Worm (Caenorhabditis elegans): ENCODE measurements around the gene M01H9.10.

M01H9.10 gene

ce11 chrIV:4511259-4511890 lies 31.4 kb upstream of the M01H9.10 start, which contains the start of the genes rfth-1 and ZK180.8 (continued):
- TF ChIP-seq egl-13 (tag; optimal IDR thresholded peaks at IDR 0.05) (no peak), lin-14 (GFP tag; optimal IDR thresholded peaks at IDR 0.05) (no peak), lin-39 (tag; optimal IDR thresholded peaks at IDR 0.05) (no peak), C34B4.2 (tag; optimal IDR thresholded peaks at IDR 0.05) (no peak), lin-35 (GFP tag; optimal IDR thresholded peaks at IDR 0.05) (peak in 1 of 2 experiments; percentile 46)

- peak; percentile 14 for TF ChIP-seq snu-23 (GFP tag; optimal IDR thresholded peaks at IDR 0.05)
- TF ChIP-seq sox-4 (tag; optimal IDR thresholded peaks at IDR 0.05) = no peak
- no peak for TF ChIP-seq nhr-47 (tag; optimal IDR thresholded peaks at IDR 0.05)
- TF ChIP-seq nhr-19 (GFP tag; conservative IDR thresholded peaks at IDR 0.05) = peak; percentile 40
- no peak for TF ChIP-seq unc-30 (tag; optimal IDR thresholded peaks at IDR 0.05)
- no peak for TF ChIP-seq tbx-2 (tag; optimal IDR thresholded peaks at IDR 0.05)
- TF ChIP-seq aha-1 (tag; optimal IDR thresholded peaks at IDR 0.05) = no peak
- no peak for TF ChIP-seq ces-1 (GFP tag; optimal IDR thresholded peaks at IDR 0.05)
- TF ChIP-seq snpc-4 (tag; optimal IDR thresholded peaks at IDR 0.05) = no peak
- peak; percentile 79 for TF ChIP-seq lin-14 (GFP tag; optimal IDR thresholded peaks at IDR 0.05)
- TF ChIP-seq lin-13 (GFP tag; optimal IDR thresholded peaks at IDR 0.05) = no peak
- no peak for TF ChIP-seq elt-3 (tag; optimal IDR thresholded peaks at IDR 0.05)
- TF ChIP-seq nhr-71 (tag; optimal IDR thresholded peaks at IDR 0.05) = peak; percentile 67
- TF ChIP-seq unc-62 (GFP tag; optimal IDR thresholded peaks at IDR 0.05) = no peak
- TF ChIP-seq isw-1 (GFP tag; IDR thresholded peaks at IDR 0.05) = no peak
- no peak for TF ChIP-seq mdl-1 (tag; optimal IDR thresholded peaks at IDR 0.05)
- no peak for TF ChIP-seq C16A3.4 (tag; optimal IDR thresholded peaks at IDR 0.05)
- no peak for TF ChIP-seq grh-1 (GFP tag; IDR thresholded peaks at IDR 0.05)
- no peak for TF ChIP-seq fkh-4 (tag; optimal IDR thresholded peaks at IDR 0.05; ENCODE audit: borderline replicate concordance)
- TF ChIP-seq efl-1 (optimal IDR thresholded peaks at IDR 0.05) = peak in 1 of 2 experiments; percentile 5
- TF ChIP-seq efl-1 (GFP tag; optimal IDR thresholded peaks at IDR 0.05 in 1 of 2) = no peak
- TF ChIP-seq egl-27 (tag; optimal IDR thresholded peaks at IDR 0.05) = no peak
- no peak for TF ChIP-seq lin-35 (GFP tag; optimal IDR thresholded peaks at IDR 0.05)
- TF ChIP-seq elt-2 (tag; optimal IDR thresholded peaks at IDR 0.05) = no peak
- TF ChIP-seq swsn-7 (tag; optimal IDR thresholded peaks at IDR 0.05) = no peak
- TF ChIP-seq F16B12.6 (tag; optimal IDR thresholded peaks at IDR 0.05) = no peak
- no peak for TF ChIP-seq ets-5 (GFP tag; IDR thresholded peaks at IDR 0.05)
- peak; percentile 54 for TF ChIP-seq rnt-1 (tag; optimal IDR thresholded peaks at IDR 0.05)
- TF ChIP-seq ceh-82 (tag; optimal IDR thresholded peaks at IDR 0.05) = no peak
- TF ChIP-seq dpl-1 (GFP tag; optimal IDR thresholded peaks at IDR 0.05) = no peak
- no peak for TF ChIP-seq nhr-20 (tag; optimal IDR thresholded peaks at IDR 0.05)
- no peak for TF ChIP-seq skn-1 (tag; optimal IDR thresholded peaks at IDR 0.05)
- no peak for TF ChIP-seq irx-1 (tag; optimal IDR thresholded peaks at IDR 0.05)
- TF ChIP-seq mep-1 (tag; optimal IDR thresholded peaks at IDR 0.05) = peak; percentile 6
- no peak for TF ChIP-seq tlp-1 (tag; optimal IDR thresholded peaks at IDR 0.05)
- TF ChIP-seq pag-3 (tag; optimal IDR thresholded peaks at IDR 0.05; ENCODE audit: borderline replicate concordance, insufficient read depth) = no peak
- TF ChIP-seq zip-4 (GFP tag; optimal IDR thresholded peaks at IDR 0.05) = no peak
- TF ChIP-seq fkh-8 (tag; optimal IDR thresholded peaks at IDR 0.05) = no peak
- no peak for TF ChIP-seq C04F5.9 (tag; optimal IDR thresholded peaks at IDR 0.05)
- no peak for TF ChIP-seq ceh-90 (tag; optimal IDR thresholded peaks at IDR 0.05)
- no peak for TF ChIP-seq nhr-85 (tag)
- TF ChIP-seq mef-2 (tag; optimal IDR thresholded peaks at IDR 0.05) = no peak
- no peak for TF ChIP-seq fkh-10 (GFP tag; optimal IDR thresholded peaks at IDR 0.05)
- no peak for TF ChIP-seq nhr-90 (tag; optimal IDR thresholded peaks at IDR 0.05; ENCODE audit: poor library complexity)
- TF ChIP-seq nhr-77 (tag; optimal IDR thresholded peaks at IDR 0.05) = no peak
- TF ChIP-seq lin-15B (tag; optimal IDR thresholded peaks at IDR 0.05) = no peak
- TF ChIP-seq unc-98 (GFP tag; IDR thresholded peaks at IDR 0.05) = no peak
- no peak for TF ChIP-seq blmp-1 (tag; optimal IDR thresholded peaks at IDR 0.05)
Observed at ce11 chrIV:4506637-4507036, 26.7 kb upstream of the M01H9.10 start, which contains the start of gene gbb-2. gbb-2 (minus strand) TSS chrIV:4506748.
